Fruit fly (Drosophila melanogaster) whole organism, prepupa: ENCODE data around the gene CG15221.

Experiments
- CG10631 ChIP-seq: fragments of 200-800 bp; sonication (Bioruptor generic); optimal IDR thresholded peaks from 2 replicates; lab custom pipeline; 2016; ENCODE audit warnings: missing biosample characterization, missing genetic modification characterization
- CG10669 ChIP-seq: fragments of 200-800 bp; sonication (Bioruptor generic); optimal IDR thresholded peaks from 3 replicates; lab custom pipeline; 2018; ENCODE audit warnings: missing biosample characterization, mild to moderate bottlenecking, missing genetic modification characterization, moderate library complexity
- CG11762 ChIP-seq: fragments of 200-800 bp; sonication (Bioruptor generic); optimal IDR thresholded peaks from 3 replicates; lab custom pipeline; 2016; ENCODE audit warnings: missing biosample characterization, missing genetic modification characterization; ENCODE audit not compliant: insufficient read depth
- CG11902 ChIP-seq: fragments of 200-800 bp; sonication (Bioruptor generic); optimal IDR thresholded peaks from 3 replicates; lab custom pipeline; 2016; ENCODE audit warnings: missing biosample characterization, missing genetic modification characterization
- CG15336 ChIP-seq: fragments of 200-800 bp; sonication (Bioruptor generic); IDR thresholded peaks from 2 replicates; pipeline ENCODE4 v1.3.6; 2022; ENCODE audit warnings: missing biosample characterization, missing genetic modification characterization
- CG16779 ChIP-seq: fragments of 200-800 bp; sonication (Bioruptor generic); optimal IDR thresholded peaks from 3 replicates; lab custom pipeline; 2017; ENCODE audit warnings: missing biosample characterization, mild to moderate bottlenecking, missing genetic modification characterization
- CG3032 ChIP-seq: fragments of 200-800 bp; optimal IDR thresholded peaks from 2 replicates; lab custom pipeline; 2019; ENCODE audit warnings: missing biosample characterization, mild to moderate bottlenecking, missing genetic modification characterization, moderate library complexity
- CG4318 ChIP-seq: fragments of 200-800 bp; sonication (Bioruptor generic); optimal IDR thresholded peaks from 3 replicates; lab custom pipeline; 2017; ENCODE audit warnings: missing biosample characterization, mild to moderate bottlenecking, missing genetic modification characterization
- CG6163 ChIP-seq: fragments of 200-800 bp; sonication (Bioruptor generic); IDR thresholded peaks from 3 replicates; pipeline ENCODE4 v1.3.6; 2022; ENCODE audit warnings: missing biosample characterization, missing genetic modification characterization
- CG6276 ChIP-seq: fragments of 200-800 bp; sonication (Bioruptor generic); optimal IDR thresholded peaks from 2 replicates; lab custom pipeline; 2017; ENCODE audit warnings: missing biosample characterization, mild to moderate bottlenecking, missing genetic modification characterization
- CG6792 ChIP-seq: fragments of 200-800 bp; sonication (Bioruptor generic); optimal IDR thresholded peaks from 3 replicates; lab custom pipeline; 2016; ENCODE audit warnings: missing biosample characterization, missing genetic modification characterization
- CG6808 ChIP-seq: fragments of 200-800 bp; sonication (Bioruptor generic); optimal IDR thresholded peaks from 3 replicates; lab custom pipeline; 2017; ENCODE audit warnings: missing biosample characterization, missing genetic modification characterization, mild to moderate bottlenecking, moderate library complexity, missing genetic modification reagents
- CG6854 ChIP-seq: fragments of 200-800 bp; sonication (Bioruptor generic); optimal IDR thresholded peaks from 2 replicates; lab custom pipeline; 2017; ENCODE audit warnings: missing biosample characterization, mild to moderate bottlenecking, missing genetic modification characterization
- CG7368 ChIP-seq: fragments of 200-800 bp; sonication (Bioruptor generic); optimal IDR thresholded peaks from 3 replicates; lab custom pipeline; 2016; ENCODE audit warnings: missing biosample characterization, missing genetic modification characterization
- CG8119 ChIP-seq: fragments of 200-800 bp; sonication (Bioruptor generic); IDR thresholded peaks from 3 replicates; pipeline ENCODE4 v1.3.6; 2022; ENCODE audit warnings: missing biosample characterization, missing genetic modification characterization
- CG8632 ChIP-seq: fragments of 200-800 bp; sonication (Bioruptor generic); optimal IDR thresholded peaks from 3 replicates; lab custom pipeline; 2016; ENCODE audit warnings: missing biosample characterization, missing genetic modification characterization
- CG9139 ChIP-seq: fragments of 200-800 bp; sonication (Bioruptor generic); optimal IDR thresholded peaks from 3 replicates; lab custom pipeline; 2017; ENCODE audit warnings: missing biosample characterization, mild to moderate bottlenecking, missing genetic modification characterization
- Eip78C ChIP-seq: fragments of 200-800 bp; sonication (Bioruptor generic); peaks from one replicate; lab custom pipeline; 2016; ENCODE audit warnings: missing biosample characterization, missing genetic modification characterization
- Eip93F ChIP-seq: fragments of 200-800 bp; sonication (Bioruptor generic); optimal IDR thresholded peaks from 2 replicates; lab custom pipeline; 2016; ENCODE audit warnings: missing biosample characterization, mild to moderate bottlenecking, missing genetic modification characterization
- Ets96B ChIP-seq: fragments of 200-800 bp; optimal IDR thresholded peaks from 2 replicates; lab custom pipeline; 2019; ENCODE audit warnings: missing biosample characterization, mild to moderate bottlenecking, missing genetic modification characterization, moderate library complexity
- Hr39 ChIP-seq: fragments of 200-800 bp; sonication (Bioruptor generic); optimal IDR thresholded peaks from 2 replicates; lab custom pipeline; 2016; ENCODE audit warnings: missing biosample characterization, missing genetic modification characterization
- Met ChIP-seq: fragments of 200-800 bp; sonication (Bioruptor generic); optimal IDR thresholded peaks from 3 replicates; lab custom pipeline; 2016; ENCODE audit warnings: missing biosample characterization, missing genetic modification characterization
- OdsH ChIP-seq: fragments of 200-800 bp; sonication (Bioruptor generic); optimal IDR thresholded peaks from 3 replicates; lab custom pipeline; 2016; ENCODE audit warnings: missing biosample characterization, missing genetic modification characterization
- Smox ChIP-seq: fragments of 200-800 bp; sonication (Bioruptor generic); optimal IDR thresholded peaks from 3 replicates; lab custom pipeline; 2016; ENCODE audit warnings: missing biosample characterization, missing genetic modification characterization
- Sox102F ChIP-seq: fragments of 200-800 bp; sonication (Bioruptor generic); optimal IDR thresholded peaks from 2 replicates; lab custom pipeline; 2016; ENCODE audit warnings: missing biosample characterization, mild to moderate bottlenecking, missing genetic modification characterization
- Sox14 ChIP-seq: fragments of 200-800 bp; sonication (Bioruptor generic); optimal IDR thresholded peaks from 3 replicates; lab custom pipeline; 2016; ENCODE audit warnings: missing biosample characterization, missing genetic modification characterization
- acj6 ChIP-seq: fragments of 200-800 bp; sonication (Bioruptor generic); optimal IDR thresholded peaks from 3 replicates; lab custom pipeline; 2016; ENCODE audit warnings: missing biosample characterization, missing genetic modification characterization
- cyc ChIP-seq: fragments of 200-800 bp; sonication (Bioruptor generic); optimal IDR thresholded peaks from 3 replicates; lab custom pipeline; 2016; ENCODE audit warnings: missing biosample characterization, missing genetic modification characterization
- dsx ChIP-seq: fragments of 200-800 bp; optimal IDR thresholded peaks from 3 replicates; lab custom pipeline; 2019; ENCODE audit warnings: missing biosample characterization, mild to moderate bottlenecking, missing genetic modification characterization, moderate library complexity; ENCODE audit not compliant: poor library complexity, severe bottlenecking
- eg ChIP-seq: fragments of 200-800 bp; sonication (Bioruptor generic); IDR thresholded peaks from 3 replicates; pipeline ENCODE4 v1.3.6; 2022; ENCODE audit warnings: missing biosample characterization, missing genetic modification characterization
- esn ChIP-seq: fragments of 200-800 bp; sonication (Bioruptor generic); optimal IDR thresholded peaks from 2 replicates; lab custom pipeline; 2016; ENCODE audit warnings: missing biosample characterization, mild to moderate bottlenecking, missing genetic modification characterization, moderate library complexity
- fkh ChIP-seq: fragments of 200-800 bp; sonication (Bioruptor generic); optimal IDR thresholded peaks from 3 replicates; lab custom pipeline; 2017; ENCODE audit warnings: missing biosample characterization, mild to moderate bottlenecking, missing genetic modification characterization, moderate library complexity
- lz ChIP-seq: fragments of 200-800 bp; sonication (Bioruptor generic); optimal IDR thresholded peaks from 3 replicates; lab custom pipeline; 2016; ENCODE audit warnings: missing biosample characterization, missing genetic modification characterization
- net ChIP-seq: fragments of 200-800 bp; sonication (Bioruptor generic); optimal IDR thresholded peaks from 3 replicates; lab custom pipeline; 2016; ENCODE audit warnings: missing biosample characterization, missing genetic modification characterization
- salr ChIP-seq, 2 experiments: fragments of 200-800 bp; sonication (Bioruptor generic); optimal IDR thresholded peaks; 3 replicates each; lab custom pipeline; 2016 to 2018; ENCODE audit warnings: missing biosample characterization in 2 of 2, missing genetic modification characterization in 2 of 2, mild to moderate bottlenecking in 1 of 2
- spab ChIP-seq: fragments of 200-800 bp; sonication (Bioruptor generic); optimal IDR thresholded peaks from 2 replicates; lab custom pipeline; 2017; ENCODE audit warnings: missing biosample characterization, mild to moderate bottlenecking, missing genetic modification characterization, missing genetic modification reagents
- ss ChIP-seq, 2 experiments: fragments of 200-800 bp; sonication (Bioruptor generic); optimal IDR thresholded peaks; 2 replicates in 1 of 2; 3 replicates in 1 of 2; lab custom pipeline; 2017 to 2018; ENCODE audit warnings: mild to moderate bottlenecking in 2 of 2, missing biosample characterization in 2 of 2, missing genetic modification characterization in 2 of 2, moderate library complexity in 1 of 2
- svp ChIP-seq: fragments of 200-800 bp; sonication (Bioruptor generic); peaks from one replicate; lab custom pipeline; 2016; ENCODE audit warnings: missing biosample characterization, missing genetic modification characterization
- topi ChIP-seq: fragments of 200-800 bp; sonication (Bioruptor generic); optimal IDR thresholded peaks from 3 replicates; lab custom pipeline; 2016; ENCODE audit warnings: missing biosample characterization, missing genetic modification characterization
- vri ChIP-seq: fragments of 200-800 bp; sonication (Bioruptor generic); optimal IDR thresholded peaks from 3 replicates; lab custom pipeline; 2016; ENCODE audit warnings: missing biosample characterization, mild to moderate bottlenecking, missing genetic modification characterization

CG15221 gene

dm6 chrX:11687666-11688492 is 36.2 kb upstream of the CG15221 start:
- no peak for TF ChIP-seq CG6854 (GFP tag; lab: Kevin White, UChicago)
- peak in 1 of 2 experiments; percentile 2 for TF ChIP-seq ss (GFP tag; optimal IDR thresholded peaks at IDR 0.05; lab: Kevin White, UChicago)
- TF ChIP-seq vri (GFP tag; lab: Kevin White, UChicago) = peak; percentile 72
- TF ChIP-seq CG4318 = no peak
- TF ChIP-seq CG16779 (tag; lab: Kevin White, UChicago) = no peak
- TF ChIP-seq CG6808 (GFP tag; lab: Kevin White, UChicago) = no peak
- TF ChIP-seq svp (GFP tag; lab: Kevin White, UChicago) = peak; percentile 83
- TF ChIP-seq salr (GFP tag; optimal IDR thresholded peaks at IDR 0.05; lab: Kevin White, UChicago) = no peak
- TF ChIP-seq Eip93F (GFP tag; lab: Kevin White, UChicago) = no peak
- TF ChIP-seq Eip78C (GFP tag; lab: Kevin White, UChicago) = peak; percentile 52
- TF ChIP-seq OdsH (GFP tag; lab: Kevin White, UChicago) = no peak
- peak; percentile 1 for TF ChIP-seq fkh (GFP tag; lab: Kevin White, UChicago)
- no peak for TF ChIP-seq spab (GFP tag; lab: Kevin White, UChicago)

dm6 chrX:11689669-11690068 is 34.4 kb upstream of the CG15221 start:
- TF ChIP-seq ss (GFP tag; optimal IDR thresholded peaks at IDR 0.05; lab: Kevin White, UChicago) = peak in 1 of 2 experiments; percentile 12
- TF ChIP-seq fkh (GFP tag; lab: Kevin White, UChicago) = peak; percentile 25
- peak; percentile 64 for TF ChIP-seq Eip78C (GFP tag; lab: Kevin White, UChicago)
- no peak; the same call in 2 of the 3 replicates for TF ChIP-seq CG6163 (GFP tag; lab: Robert Waterston, UW)

dm6 chrX:11694959-11695882 is 28.8 kb upstream of the CG15221 start, which contains the start of gene PhKgamma:
Gene PhKgamma, plus strand, starts transcription at chrX:11695137.
- peak; percentile 78 to 94 for TF ChIP-seq ss (GFP tag; optimal IDR thresholded peaks at IDR 0.05; lab: Kevin White, UChicago)
- TF ChIP-seq Sox102F = peak; percentile 3
- no peak for TF ChIP-seq acj6 (GFP tag; lab: Kevin White, UChicago)
- TF ChIP-seq cyc = peak; percentile 11
- TF ChIP-seq CG6792 = no peak
- peak; percentile 74; the same call in 2 of the 3 replicates for TF ChIP-seq eg (GFP tag; lab: Robert Waterston, UW)
- TF ChIP-seq CG8632 = no peak
- TF ChIP-seq Eip93F (GFP tag; lab: Kevin White, UChicago) = peak; percentile 27
- peak; percentile 41 for TF ChIP-seq CG11762 (GFP tag; lab: Kevin White, UChicago)
- TF ChIP-seq topi (GFP tag; lab: Kevin White, UChicago) = peak; percentile 15
- TF ChIP-seq net (GFP tag; lab: Kevin White, UChicago) = peak; percentile 47
- TF ChIP-seq CG8119 = peak; percentile 54; the same call in 2 of the 3 replicates
- peak; percentile 73 for TF ChIP-seq CG6163 (GFP tag; lab: Robert Waterston, UW)
- TF ChIP-seq esn (GFP tag; lab: Kevin White, UChicago) = peak; percentile 31
- TF ChIP-seq vri (GFP tag; lab: Kevin White, UChicago) = peak; percentile 60
- peak; percentile 64 for TF ChIP-seq CG9139 (GFP tag; lab: Kevin White, UChicago)
- no peak for TF ChIP-seq CG10631
- TF ChIP-seq Ets96B = peak; percentile 37
- no peak for TF ChIP-seq Smox (GFP tag; lab: Kevin White, UChicago)
- TF ChIP-seq dsx (GFP tag; lab: Kevin White, UChicago) = peak; percentile 51
- TF ChIP-seq svp (GFP tag; lab: Kevin White, UChicago) = peak; percentile 83
- no peak for TF ChIP-seq OdsH (GFP tag; lab: Kevin White, UChicago)
- peak; percentile 70 for TF ChIP-seq CG6276 (GFP tag; lab: Kevin White, UChicago)
- TF ChIP-seq Sox14 (GFP tag; lab: Kevin White, UChicago) = peak; percentile 35
- peak; percentile 28 for TF ChIP-seq CG7368 (GFP tag; lab: Kevin White, UChicago)
- TF ChIP-seq CG6808 (GFP tag; lab: Kevin White, UChicago) = peak; percentile 72
- peak; percentile 63 for TF ChIP-seq CG15336 (GFP tag; lab: Robert Waterston, UW)
- no peak for TF ChIP-seq Hr39 (GFP tag; lab: Kevin White, UChicago)
- TF ChIP-seq CG10669 (GFP tag; lab: Kevin White, UChicago) = peak; percentile 10
- TF ChIP-seq fkh (GFP tag; lab: Kevin White, UChicago) = peak; percentile 27
- no peak for TF ChIP-seq CG11902
- peak; percentile 67 for TF ChIP-seq CG16779 (tag; lab: Kevin White, UChicago)
- TF ChIP-seq CG6854 (GFP tag; lab: Kevin White, UChicago) = no peak
- TF ChIP-seq Met = no peak
- TF ChIP-seq CG3032 (tag; lab: Kevin White, UChicago) = peak; percentile 7
- TF ChIP-seq lz (GFP tag; lab: Kevin White, UChicago) = no peak
